Worm (Caenorhabditis elegans) whole organism, mixed stage, embryonic: ENCODE data around the gene C28D4.5.
A peak's percentile ranks its signal among the peaks of the same experiment; 100 is the strongest.

Experiments
- M03D4.4 ChIP-seq: sonication (generic microtip); optimal IDR thresholded peaks from 2 replicates; lab custom pipeline; 2017; ENCODE audit warnings: mild to moderate bottlenecking, missing genetic modification characterization, missing compliant biosample characterization
- bed-3 ChIP-seq: fragments of 200-800 bp; sonication (Bioruptor generic); optimal IDR thresholded peaks from 3 replicates; lab custom pipeline; 2018; ENCODE audit warnings: mild to moderate bottlenecking, missing genetic modification characterization, moderate library complexity, missing compliant biosample characterization
- blmp-1 ChIP-seq: fragments of 150-350 bp; optimal IDR thresholded peaks from 2 replicates; lab custom pipeline; 2014; ENCODE audit warnings: missing biosample characterization, missing genetic modification characterization
- ceh-39 ChIP-seq: fragments of 150-350 bp; optimal IDR thresholded peaks from 2 replicates; lab custom pipeline; 2014; ENCODE audit warnings: missing biosample characterization, missing genetic modification characterization
- ceh-43 ChIP-seq: fragments of 200-800 bp; sonication (Bioruptor generic); optimal IDR thresholded peaks from 2 replicates; lab custom pipeline; 2018; ENCODE audit warnings: mild to moderate bottlenecking, missing genetic modification characterization, moderate library complexity, missing compliant biosample characterization
- ceh-83 ChIP-seq: fragments of 200-800 bp; sonication (Bioruptor generic); optimal IDR thresholded peaks from 2 replicates; lab custom pipeline; 2018; ENCODE audit warnings: mild to moderate bottlenecking, missing genetic modification characterization, missing compliant biosample characterization
- ces-1 ChIP-seq: fragments of 150-350 bp; optimal IDR thresholded peaks from 2 replicates; lab custom pipeline; 2014; ENCODE audit warnings: missing biosample characterization, missing genetic modification reagents, missing genetic modification characterization
- cnd-1 ChIP-seq: fragments of 200-800 bp; sonication (Bioruptor generic); optimal IDR thresholded peaks from 2 replicates; lab custom pipeline; 2018; ENCODE audit warnings: mild to moderate bottlenecking, missing genetic modification characterization, missing compliant biosample characterization
- drap-1 ChIP-seq: fragments of 200-800 bp; sonication (Bioruptor generic); optimal IDR thresholded peaks from 3 replicates; lab custom pipeline; 2018; ENCODE audit warnings: mild to moderate bottlenecking, missing genetic modification characterization, missing compliant biosample characterization
- elt-1 ChIP-seq: sonication (generic microtip); optimal IDR thresholded peaks from 2 replicates; lab custom pipeline; 2017; ENCODE audit warnings: missing genetic modification characterization, mild to moderate bottlenecking, missing compliant biosample characterization, antibody characterized with exemption, moderate library complexity, borderline replicate concordance; ENCODE audit not compliant: insufficient read depth
- elt-3 ChIP-seq: fragments of 150-350 bp; optimal IDR thresholded peaks from 2 replicates; lab custom pipeline; 2014; ENCODE audit warnings: missing biosample characterization, missing genetic modification characterization
- flh-1 ChIP-seq: fragments of 200-800 bp; sonication (Bioruptor generic); optimal IDR thresholded peaks from 2 replicates; lab custom pipeline; 2018; ENCODE audit warnings: mild to moderate bottlenecking, missing genetic modification characterization, moderate library complexity, missing compliant biosample characterization
- ham-2 ChIP-seq: fragments of 200-800 bp; sonication (Bioruptor generic); optimal IDR thresholded peaks from 2 replicates; lab custom pipeline; 2018; ENCODE audit warnings: mild to moderate bottlenecking, missing genetic modification characterization, missing compliant biosample characterization
- lin-13 ChIP-seq: fragments of 150-350 bp; optimal IDR thresholded peaks from 2 replicates; lab custom pipeline; 2014; ENCODE audit warnings: missing biosample characterization, missing genetic modification characterization
- lin-32 ChIP-seq: fragments of 200-800 bp; sonication (Bioruptor generic); optimal IDR thresholded peaks from 2 replicates; lab custom pipeline; 2018; ENCODE audit warnings: mild to moderate bottlenecking, missing genetic modification characterization, missing compliant biosample characterization
- lsy-2 ChIP-seq: fragments of 150-350 bp; optimal IDR thresholded peaks from 2 replicates; lab custom pipeline; 2014; ENCODE audit warnings: missing biosample characterization, missing genetic modification characterization
- mab-5 ChIP-seq: fragments of 150-350 bp; optimal IDR thresholded peaks from 2 replicates; lab custom pipeline; 2014; ENCODE audit warnings: missing biosample characterization, missing genetic modification characterization
- mep-1 ChIP-seq: fragments of 150-350 bp; optimal IDR thresholded peaks from 2 replicates; lab custom pipeline; 2017; ENCODE audit warnings: missing biosample characterization, missing genetic modification reagents, missing genetic modification characterization, inconsistent platforms
- mls-2 ChIP-seq: sonication (generic microtip); optimal IDR thresholded peaks from 2 replicates; lab custom pipeline; 2016; ENCODE audit warnings: mild to moderate bottlenecking, missing genetic modification characterization, moderate library complexity, missing compliant biosample characterization
- nhr-12 ChIP-seq: fragments of 150-350 bp; optimal IDR thresholded peaks from 2 replicates; lab custom pipeline; 2014; ENCODE audit warnings: missing biosample characterization, missing genetic modification characterization
- nhr-2 ChIP-seq: fragments of 150-350 bp; optimal IDR thresholded peaks from 2 replicates; lab custom pipeline; 2014; ENCODE audit warnings: missing biosample characterization, missing genetic modification characterization
- nhr-237 ChIP-seq: fragments of 150-350 bp; optimal IDR thresholded peaks from 2 replicates; lab custom pipeline; 2014; ENCODE audit warnings: missing biosample characterization, missing genetic modification characterization
- nhr-28 ChIP-seq: fragments of 150-350 bp; optimal IDR thresholded peaks from 2 replicates; lab custom pipeline; 2014; ENCODE audit warnings: missing biosample characterization, missing genetic modification characterization
- pha-4 ChIP-seq: fragments of 150-350 bp; optimal IDR thresholded peaks from 2 replicates; lab custom pipeline; 2018; ENCODE audit warnings: missing biosample characterization, missing genetic modification reagents, missing genetic modification characterization
- sem-2 ChIP-seq: fragments of 200-800 bp; sonication (Bioruptor generic); optimal IDR thresholded peaks from 2 replicates; lab custom pipeline; 2018; ENCODE audit warnings: mild to moderate bottlenecking, missing genetic modification characterization, missing compliant biosample characterization
- snpc-4 ChIP-seq: fragments of 150-350 bp; optimal IDR thresholded peaks from 2 replicates; lab custom pipeline; 2014; ENCODE audit warnings: missing biosample characterization, missing genetic modification characterization
- sptf-1 ChIP-seq: sonication (generic microtip); optimal IDR thresholded peaks from 2 replicates; lab custom pipeline; 2017; ENCODE audit warnings: mild to moderate bottlenecking, missing genetic modification characterization, moderate library complexity, missing compliant biosample characterization
- tbx-8 ChIP-seq: fragments of 200-800 bp; sonication (Bioruptor generic); optimal IDR thresholded peaks from 2 replicates; lab custom pipeline; 2018; ENCODE audit warnings: mild to moderate bottlenecking, missing genetic modification characterization, moderate library complexity, missing compliant biosample characterization
- unc-120 ChIP-seq: sonication (generic microtip); optimal IDR thresholded peaks from 2 replicates; lab custom pipeline; 2017; ENCODE audit warnings: missing genetic modification characterization, missing compliant biosample characterization; ENCODE audit not compliant: poor library complexity, severe bottlenecking
- unc-39 ChIP-seq: fragments of 150-350 bp; optimal IDR thresholded peaks from 2 replicates; lab custom pipeline; 2014; ENCODE audit warnings: missing biosample characterization, missing genetic modification characterization
- unc-62 ChIP-seq: fragments of 150-350 bp; optimal IDR thresholded peaks from 2 replicates; lab custom pipeline; 2014; ENCODE audit warnings: missing biosample characterization, missing genetic modification reagents, missing genetic modification characterization
- zip-8 ChIP-seq: fragments of 150-350 bp; optimal IDR thresholded peaks from 2 replicates; lab custom pipeline; 2014; ENCODE audit warnings: missing biosample characterization, missing genetic modification characterization

The C28D4.5 gene

ce11 chrIV:9723185-9723584 lies 23.5 kb downstream of the C28D4.5 start:
- TF ChIP-seq unc-39 (tag; lab: Kevin White, UChicago) = no peak
- no peak for TF ChIP-seq nhr-12 (tag; lab: Kevin White, UChicago)
- TF ChIP-seq sem-2 = no peak
- TF ChIP-seq pha-4 = no peak
- TF ChIP-seq M03D4.4 = no peak
- no peak for TF ChIP-seq drap-1 (GFP tag; lab: Kevin White, UChicago)
- TF ChIP-seq lin-32 (GFP tag; lab: Kevin White, UChicago) = no peak
- no peak for TF ChIP-seq lin-13 (tag; lab: Kevin White, UChicago)
- no peak for TF ChIP-seq nhr-2 (tag; lab: Kevin White, UChicago)
- no peak for TF ChIP-seq tbx-8
- TF ChIP-seq, all 35 proteins: peak for 0

- TF ChIP-seq mab-5 (tag; lab: Kevin White, UChicago) (no peak), mls-2 (tag; lab: Kevin White, UChicago) (no peak), lin-13 (tag; lab: Kevin White, UChicago) (no peak), nhr-237 (tag; lab: Kevin White, UChicago) (no peak), ceh-43 (GFP tag; lab: Kevin White, UChicago) (no peak), mep-1 (tag; lab: Kevin White, UChicago) (peak; percentile 20), nhr-28 (tag; lab: Kevin White, UChicago) (no peak), ceh-83 (GFP tag; lab: Kevin White, UChicago) (no peak), snpc-4 (tag; lab: Kevin White, UChicago) (no peak), ces-1 (GFP tag; lab: Kevin White, UChicago) (no peak), flh-1 (no peak), ceh-39 (tag; lab: Kevin White, UChicago) (no peak), unc-62 (peak; percentile 75), lsy-2 (tag; lab: Kevin White, UChicago) (peak; percentile 47), elt-1 (tag; lab: Kevin White, UChicago) (no peak), unc-120 (tag; lab: Kevin White, UChicago) (peak; percentile 75)
Observed at ce11 chrIV:9718396-9718795, 28.3 kb downstream of the C28D4.5 start.

- no peak for TF ChIP-seq nhr-237 (tag; lab: Kevin White, UChicago)
- no peak for TF ChIP-seq zip-8 (tag; lab: Kevin White, UChicago)
- no peak for TF ChIP-seq ceh-43 (GFP tag; lab: Kevin White, UChicago)
- TF ChIP-seq unc-39 (tag; lab: Kevin White, UChicago) = no peak
- TF ChIP-seq lin-32 (GFP tag; lab: Kevin White, UChicago) = no peak
- TF ChIP-seq M03D4.4 = no peak
- TF ChIP-seq cnd-1 (tag; lab: Kevin White, UChicago) = no peak
- no peak for TF ChIP-seq sptf-1 (tag; lab: Kevin White, UChicago)
- TF ChIP-seq ham-2 (GFP tag; lab: Kevin White, UChicago) = no peak
- TF ChIP-seq nhr-28 (tag; lab: Kevin White, UChicago) = no peak
- no peak for TF ChIP-seq nhr-2 (tag; lab: Kevin White, UChicago)
- TF ChIP-seq bed-3 = no peak
- no peak for TF ChIP-seq elt-3
- TF ChIP-seq ces-1 (GFP tag; lab: Kevin White, UChicago) = no peak
- no peak for TF ChIP-seq lin-13 (tag; lab: Kevin White, UChicago)
- TF ChIP-seq tbx-8 = no peak
Observed at ce11 chrIV:9717844-9718243, 28.8 kb downstream of the C28D4.5 start.

ce11 chrIV:9716490-9716889 lies 30.2 kb downstream of the C28D4.5 start:
- TF ChIP-seq nhr-28 (tag; lab: Kevin White, UChicago) (no peak), blmp-1 (tag; lab: Kevin White, UChicago) (peak; percentile 92)

ce11 chrIV:9714264-9714663 lies 32.4 kb downstream of the C28D4.5 start:
- no peak for TF ChIP-seq sptf-1 (tag; lab: Kevin White, UChicago)
- TF ChIP-seq elt-1 (tag; lab: Kevin White, UChicago) = no peak
- TF ChIP-seq ceh-83 (GFP tag; lab: Kevin White, UChicago) = no peak
